Worm (Caenorhabditis elegans) whole organism, young adult: ENCODE measurements around the gene F02D8.1.

ENCODE experiments used
- B0019.2 ChIP-seq: fragments of 200-800 bp; sonication (Bioruptor generic); conservative IDR thresholded peaks from 2 replicates; pipeline ENCODE4 v1.3.6; 2022; ENCODE audit warnings: missing genetic modification reagents, missing genetic modification characterization, missing compliant biosample characterization
- B0035.1 ChIP-seq: sonication (generic microtip); optimal IDR thresholded peaks from 2 replicates; lab custom pipeline; 2016; ENCODE audit warnings: missing genetic modification characterization, mild to moderate bottlenecking, missing compliant biosample characterization, missing genotype, missing genetic modification reagents
- B0336.3 ChIP-seq: fragments of 200-800 bp; sonication (Bioruptor generic); IDR thresholded peaks from 2 replicates; pipeline ENCODE4 v1.3.6; 2022; ENCODE audit warnings: missing genetic modification characterization, missing compliant biosample characterization
- C06A6.2 ChIP-seq: fragments of 200-800 bp; sonication (Bioruptor generic); conservative IDR thresholded peaks from 2 replicates; pipeline ENCODE4 v1.3.6; 2022; ENCODE audit warnings: missing genetic modification characterization, missing compliant biosample characterization
- D2030.7 ChIP-seq: fragments of 200-800 bp; sonication (Bioruptor generic); IDR thresholded peaks from 2 replicates; pipeline ENCODE4 v1.3.6; 2022; ENCODE audit warnings: missing genetic modification reagents, missing genetic modification characterization, missing compliant biosample characterization
- F22D6.2 ChIP-seq: sonication (generic microtip); optimal IDR thresholded peaks from 2 replicates; lab custom pipeline; 2016; ENCODE audit warnings: mild to moderate bottlenecking, missing genetic modification characterization, missing compliant biosample characterization
- F33H1.4 ChIP-seq: fragments of 200-800 bp; sonication (Bioruptor generic); IDR thresholded peaks from 2 replicates; pipeline ENCODE4 v1.3.6; 2022; ENCODE audit warnings: missing genetic modification reagents, missing genetic modification characterization, missing compliant biosample characterization
- F49E8.2 ChIP-seq: sonication (generic microtip); optimal IDR thresholded peaks from 3 replicates; lab custom pipeline; 2017; ENCODE audit warnings: missing genetic modification characterization, mild to moderate bottlenecking, missing compliant biosample characterization, antibody characterized with exemption, moderate library complexity; ENCODE audit not compliant: insufficient read depth
- F55B11.4 ChIP-seq: sonication (generic microtip); optimal IDR thresholded peaks from 2 replicates; lab custom pipeline; 2016; ENCODE audit warnings: missing compliant biosample characterization, missing genetic modification characterization, borderline replicate concordance; ENCODE audit not compliant: insufficient read depth
- F57A8.1 ChIP-seq: fragments of 200-800 bp; sonication (Bioruptor generic); optimal IDR thresholded peaks from 2 replicates; lab custom pipeline; 2018; ENCODE audit warnings: mild to moderate bottlenecking, missing genetic modification characterization, moderate library complexity, missing compliant biosample characterization
- Y79H2A.3 ChIP-seq: fragments of 200-800 bp; sonication (Bioruptor generic); conservative IDR thresholded peaks from 2 replicates; pipeline ENCODE4 v1.3.6; 2022; ENCODE audit warnings: missing genetic modification reagents, missing genetic modification characterization, missing compliant biosample characterization
- akir-1 ChIP-seq: fragments of 200-800 bp; sonication (Bioruptor generic); optimal IDR thresholded peaks from 2 replicates; lab custom pipeline; 2018; ENCODE audit warnings: mild to moderate bottlenecking, missing genetic modification characterization, moderate library complexity, missing compliant biosample characterization
- aptf-3 ChIP-seq: fragments of 200-800 bp; sonication (Bioruptor generic); IDR thresholded peaks from 2 replicates; pipeline ENCODE4 v1.3.6; 2022; ENCODE audit warnings: missing genetic modification characterization, missing compliant biosample characterization
- ceh-100 ChIP-seq: fragments of 200-800 bp; sonication (Bioruptor generic); IDR thresholded peaks from 2 replicates; pipeline ENCODE4 v1.3.6; 2022; ENCODE audit warnings: missing genetic modification reagents, missing genetic modification characterization, missing compliant biosample characterization
- ceh-27 ChIP-seq: fragments of 200-800 bp; sonication (Bioruptor generic); optimal IDR thresholded peaks from 2 replicates; lab custom pipeline; 2018; ENCODE audit warnings: mild to moderate bottlenecking, missing genetic modification characterization, moderate library complexity, missing compliant biosample characterization
- ceh-79 ChIP-seq: sonication (generic microtip); optimal IDR thresholded peaks from 2 replicates; lab custom pipeline; 2017; ENCODE audit warnings: mild to moderate bottlenecking, missing genetic modification characterization, missing compliant biosample characterization
- die-1 ChIP-seq: sonication (generic microtip); optimal IDR thresholded peaks from 2 replicates; lab custom pipeline; 2016; ENCODE audit warnings: missing genotype, mild to moderate bottlenecking, missing genetic modification characterization, missing compliant biosample characterization
- dox-1 ChIP-seq: fragments of 200-800 bp; sonication (Bioruptor generic); IDR thresholded peaks from 2 replicates; pipeline ENCODE4 v1.3.6; 2022; ENCODE audit warnings: missing genetic modification reagents, missing genetic modification characterization, missing compliant biosample characterization
- dpff-1 ChIP-seq: sonication (generic microtip); optimal IDR thresholded peaks from 2 replicates; lab custom pipeline; 2017; ENCODE audit warnings: mild to moderate bottlenecking, missing genetic modification characterization, missing compliant biosample characterization
- dpl-1 ChIP-seq: fragments of 150-350 bp; optimal IDR thresholded peaks from 2 replicates; lab custom pipeline; 2014; ENCODE audit warnings: missing biosample characterization, missing genetic modification reagents, missing genetic modification characterization
- egl-18 ChIP-seq: fragments of 200-800 bp; sonication (Bioruptor generic); IDR thresholded peaks from 2 replicates; pipeline ENCODE4 v1.3.6; 2022; ENCODE audit warnings: missing genetic modification reagents, missing genetic modification characterization, missing compliant biosample characterization
- egl-44 ChIP-seq: fragments of 200-800 bp; sonication (Bioruptor generic); IDR thresholded peaks from 2 replicates; pipeline ENCODE4 v1.3.6; 2022; ENCODE audit warnings: missing genetic modification reagents, missing genetic modification characterization, missing compliant biosample characterization
- egrh-3 ChIP-seq: fragments of 200-800 bp; sonication (Bioruptor generic); IDR thresholded peaks from 2 replicates; pipeline ENCODE4 v1.3.6; 2022; ENCODE audit warnings: missing genetic modification reagents, missing genetic modification characterization, missing compliant biosample characterization
- hlh-12 ChIP-seq: sonication (generic microtip); optimal IDR thresholded peaks from 2 replicates; lab custom pipeline; 2016; ENCODE audit warnings: missing genetic modification characterization, missing compliant biosample characterization
- hlh-26 ChIP-seq: fragments of 200-800 bp; sonication (Bioruptor generic); conservative IDR thresholded peaks from 2 replicates; pipeline ENCODE4 v1.3.6; 2022; ENCODE audit warnings: missing genetic modification reagents, missing genetic modification characterization, missing compliant biosample characterization
- hmg-20 ChIP-seq: fragments of 200-800 bp; sonication (Bioruptor generic); IDR thresholded peaks from 2 replicates; pipeline ENCODE4 v1.3.6; 2022; ENCODE audit warnings: missing genetic modification reagents, missing genetic modification characterization, missing compliant biosample characterization
- hsf-1 ChIP-seq: fragments of 200-800 bp; sonication (Bioruptor generic); IDR thresholded peaks from 2 replicates; pipeline ENCODE4 v1.3.6; 2022; ENCODE audit warnings: missing genetic modification reagents, missing genetic modification characterization, missing compliant biosample characterization
- lin-35 ChIP-seq, 3 experiments: fragments of 150-350 bp in 2 of 3; sonication (generic microtip) in 1 of 3; optimal IDR thresholded peaks; 2 replicates each; lab custom pipeline; 2014 to 2018; ENCODE audit warnings: missing biosample characterization in 3 of 3, missing genetic modification characterization in 3 of 3, missing genetic modification reagents in 3 of 3
- lin-40 ChIP-seq: sonication (generic microtip); optimal IDR thresholded peaks from 2 replicates; lab custom pipeline; 2016; ENCODE audit warnings: missing genetic modification characterization, mild to moderate bottlenecking, missing compliant biosample characterization, missing genotype, missing genetic modification reagents
- lir-1 ChIP-seq: fragments of 200-800 bp; sonication (Bioruptor generic); conservative IDR thresholded peaks from 2 replicates; pipeline ENCODE4 v1.3.6; 2022; ENCODE audit warnings: missing genetic modification reagents, missing genetic modification characterization, missing compliant biosample characterization
- madf-10 ChIP-seq: sonication (generic microtip); optimal IDR thresholded peaks from 2 replicates; lab custom pipeline; 2016; ENCODE audit warnings: mild to moderate bottlenecking, missing genetic modification characterization, missing compliant biosample characterization
- madf-6 ChIP-seq: fragments of 200-800 bp; sonication (Bioruptor generic); IDR thresholded peaks from 2 replicates; pipeline ENCODE4 v1.3.6; 2022; ENCODE audit warnings: missing genetic modification reagents, missing genetic modification characterization, missing compliant biosample characterization
- madf-8 ChIP-seq: fragments of 200-800 bp; sonication (Bioruptor generic); conservative IDR thresholded peaks from 2 replicates; pipeline ENCODE4 v1.3.6; 2022; ENCODE audit warnings: missing genetic modification reagents, missing genetic modification characterization, missing compliant biosample characterization
- mel-28 ChIP-seq: sonication (generic microtip); optimal IDR thresholded peaks from 2 replicates; lab custom pipeline; 2016; ENCODE audit warnings: borderline replicate concordance, mild to moderate bottlenecking, missing genetic modification characterization, missing compliant biosample characterization
- mxl-1 ChIP-seq: sonication (generic microtip); optimal IDR thresholded peaks from 2 replicates; lab custom pipeline; 2016; ENCODE audit warnings: missing genetic modification characterization, missing compliant biosample characterization
- nfya-1 ChIP-seq: sonication (generic microtip); optimal IDR thresholded peaks from 2 replicates; lab custom pipeline; 2017; ENCODE audit warnings: antibody characterized with exemption, missing compliant biosample characterization, missing genetic modification characterization, borderline replicate concordance; ENCODE audit not compliant: insufficient read depth
- nhr-27 ChIP-seq: fragments of 200-800 bp; sonication (Bioruptor generic); optimal IDR thresholded peaks from 2 replicates; lab custom pipeline; 2018; ENCODE audit warnings: mild to moderate bottlenecking, missing genetic modification characterization, moderate library complexity, missing compliant biosample characterization
- nhr-90 ChIP-seq: sonication (generic microtip); optimal IDR thresholded peaks from 2 replicates; lab custom pipeline; 2016; ENCODE audit warnings: missing genotype, mild to moderate bottlenecking, missing genetic modification characterization, missing compliant biosample characterization
- repo-1 ChIP-seq: sonication (generic microtip); optimal IDR thresholded peaks from 2 replicates; lab custom pipeline; 2017; ENCODE audit warnings: mild to moderate bottlenecking, missing genetic modification characterization, missing compliant biosample characterization
- sdz-38 ChIP-seq: sonication (generic microtip); optimal IDR thresholded peaks from 2 replicates; lab custom pipeline; 2016; ENCODE audit warnings: missing genotype, missing genetic modification characterization, missing compliant biosample characterization
- sea-2 ChIP-seq: fragments of 200-800 bp; sonication (Bioruptor generic); IDR thresholded peaks from 2 replicates; pipeline ENCODE4 v1.3.6; 2022; ENCODE audit warnings: missing genetic modification characterization, missing compliant biosample characterization
- snpc-1.1 ChIP-seq: sonication (generic microtip); optimal IDR thresholded peaks from 2 replicates; lab custom pipeline; 2017; ENCODE audit warnings: missing genetic modification characterization, mild to moderate bottlenecking, missing compliant biosample characterization, antibody characterized with exemption, moderate library complexity, missing genotype, missing genetic modification reagents; ENCODE audit not compliant: insufficient read depth
- snpc-3.4 ChIP-seq: sonication (generic microtip); optimal IDR thresholded peaks from 2 replicates; lab custom pipeline; 2017; ENCODE audit warnings: missing genetic modification characterization, mild to moderate bottlenecking, missing compliant biosample characterization, antibody characterized with exemption, moderate library complexity, missing genotype, missing genetic modification reagents
- somi-1 ChIP-seq: fragments of 200-800 bp; sonication (Bioruptor generic); optimal IDR thresholded peaks from 2 replicates; lab custom pipeline; 2018; ENCODE audit warnings: mild to moderate bottlenecking, missing genetic modification characterization, missing compliant biosample characterization
- sptf-2 ChIP-seq: fragments of 200-800 bp; sonication (Bioruptor generic); optimal IDR thresholded peaks from 2 replicates; lab custom pipeline; 2018; ENCODE audit warnings: mild to moderate bottlenecking, missing genetic modification characterization, missing compliant biosample characterization
- tlf-1 ChIP-seq: fragments of 200-800 bp; sonication (Bioruptor generic); optimal IDR thresholded peaks from 2 replicates; lab custom pipeline; 2018; ENCODE audit warnings: mild to moderate bottlenecking, missing genetic modification characterization, missing compliant biosample characterization
- zfh-2 ChIP-seq: fragments of 200-800 bp; sonication (Bioruptor generic); conservative IDR thresholded peaks from 2 replicates; pipeline ENCODE4 v1.3.6; 2022; ENCODE audit warnings: missing genetic modification reagents, missing genetic modification characterization, missing compliant biosample characterization
- ztf-25 ChIP-seq: fragments of 200-800 bp; sonication (Bioruptor generic); IDR thresholded peaks from 2 replicates; pipeline ENCODE4 v1.3.6; 2022; ENCODE audit warnings: missing genetic modification reagents, missing genetic modification characterization, missing compliant biosample characterization
- ztf-3 ChIP-seq: fragments of 200-800 bp; sonication (Bioruptor generic); optimal IDR thresholded peaks from 2 replicates; lab custom pipeline; 2018; ENCODE audit warnings: mild to moderate bottlenecking, missing genetic modification characterization, missing compliant biosample characterization

F02D8.1 gene

ce11 chrV:15001536-15001935 is 23.0 kb upstream of the F02D8.1 start:
- TF ChIP-seq lin-40 (tag; lab: Kevin White, UChicago) (no peak), snpc-3.4 (tag; lab: Kevin White, UChicago) (no peak), dpff-1 (no peak), nfya-1 (no peak), madf-10 (tag; lab: Kevin White, UChicago) (no peak), nhr-27 (tag; lab: Kevin White, UChicago) (no peak), tlf-1 (GFP tag; lab: Kevin White, UChicago) (no peak), lin-35 (GFP tag; optimal IDR thresholded peaks at IDR 0.05; lab: Kevin White, UChicago) (no peak), madf-8 (no peak), F57A8.1 (GFP tag; lab: Kevin White, UChicago) (peak; percentile 20), zfh-2 (GFP tag; lab: Robert Waterston, UW) (peak; percentile 87), somi-1 (GFP tag; lab: Kevin White, UChicago) (no peak), nhr-90 (tag; lab: Kevin White, UChicago) (no peak), snpc-1.1 (no peak), hlh-12 (tag; lab: Kevin White, UChicago) (no peak), F49E8.2 (tag; lab: Kevin White, UChicago) (no peak), hsf-1 (peak; percentile 5; the same call in 1 of the 2 replicates), egl-44 (GFP tag; lab: Robert Waterston, UW) (no peak), akir-1 (GFP tag; lab: Kevin White, UChicago) (no peak), ceh-100 (GFP tag; lab: Robert Waterston, UW) (no peak), F55B11.4 (tag; lab: Kevin White, UChicago) (no peak), madf-6 (GFP tag; lab: Robert Waterston, UW) (no peak), B0035.1 (tag; lab: Kevin White, UChicago) (no peak), F33H1.4 (no peak), egl-18 (GFP tag; lab: Robert Waterston, UW) (no peak), F22D6.2 (tag; lab: Kevin White, UChicago) (no peak), sea-2 (GFP tag; lab: Robert Waterston, UW) (no peak), B0336.3 (GFP tag; lab: Robert Waterston, UW) (no peak), dpl-1 (no peak), ztf-25 (GFP tag; lab: Robert Waterston, UW) (no peak), B0019.2 (no peak), egrh-3 (GFP tag; lab: Robert Waterston, UW) (peak; percentile 78), die-1 (tag; lab: Kevin White, UChicago) (no peak), D2030.7 (no peak), dox-1 (GFP tag; lab: Robert Waterston, UW) (peak; percentile 11; the same call in 1 of the 2 replicates), aptf-3 (GFP tag; lab: Robert Waterston, UW) (no peak), Y79H2A.3 (GFP tag; lab: Robert Waterston, UW) (no peak), sptf-2 (GFP tag; lab: Kevin White, UChicago) (peak; percentile 2), mel-28 (tag; lab: Kevin White, UChicago) (no peak), C06A6.2 (no peak), mxl-1 (tag; lab: Kevin White, UChicago) (no peak), repo-1 (no peak), sdz-38 (tag; lab: Kevin White, UChicago) (no peak), lir-1 (GFP tag; lab: Robert Waterston, UW) (no peak), ztf-3 (no peak), hlh-26 (no peak), ceh-79 (tag; lab: Kevin White, UChicago) (no peak), hmg-20 (GFP tag; lab: Robert Waterston, UW) (no peak), ceh-27 (no peak)
